Fruit fly (Drosophila melanogaster) whole organism, embryonic: Measurements from ENCODE around the gene Sk2.

Source experiments
- CG11398 ChIP-seq: fragments of 200-800 bp; sonication (Bioruptor generic); optimal IDR thresholded peaks from 2 replicates; lab custom pipeline; 2016; ENCODE audit warnings: missing biosample characterization, missing genetic modification characterization
- CG13894 ChIP-seq: fragments of 200-800 bp; sonication (Bioruptor generic); optimal IDR thresholded peaks from 3 replicates; lab custom pipeline; 2018; ENCODE audit warnings: missing biosample characterization, mild to moderate bottlenecking, missing genetic modification characterization, moderate library complexity
- CG14710 ChIP-seq: fragments of 200-800 bp; sonication (Bioruptor generic); optimal IDR thresholded peaks from 3 replicates; lab custom pipeline; 2019; ENCODE audit warnings: missing biosample characterization, mild to moderate bottlenecking, missing genetic modification characterization, moderate library complexity
- CG1647 ChIP-seq: fragments of 200-800 bp; sonication (Bioruptor generic); optimal IDR thresholded peaks from 3 replicates; lab custom pipeline; 2016; ENCODE audit warnings: missing biosample characterization, missing genetic modification characterization
- CG17829 ChIP-seq: fragments of 200-800 bp; optimal IDR thresholded peaks from 2 replicates; lab custom pipeline; 2019; ENCODE audit warnings: missing biosample characterization, mild to moderate bottlenecking, missing genetic modification characterization, moderate library complexity
- CG2116 ChIP-seq: fragments of 200-800 bp; sonication (Bioruptor generic); optimal IDR thresholded peaks from 3 replicates; lab custom pipeline; 2018; ENCODE audit warnings: missing biosample characterization, mild to moderate bottlenecking, missing genetic modification characterization
- CG30431 ChIP-seq: fragments of 200-800 bp; sonication (Bioruptor generic); optimal IDR thresholded peaks from 2 replicates; lab custom pipeline; 2017; ENCODE audit warnings: missing biosample characterization, missing genetic modification characterization
- CG31441 ChIP-seq: fragments of 200-800 bp; sonication (Bioruptor generic); IDR thresholded peaks from 2 replicates; pipeline ENCODE4 v1.3.6; 2022; ENCODE audit warnings: missing biosample characterization, missing genetic modification characterization
- CG3281 ChIP-seq: fragments of 200-800 bp; sonication (Bioruptor generic); optimal IDR thresholded peaks from 3 replicates; lab custom pipeline; 2017; ENCODE audit warnings: missing biosample characterization, mild to moderate bottlenecking, missing genetic modification characterization
- CG3726 ChIP-seq: fragments of 200-800 bp; sonication (Bioruptor generic); IDR thresholded peaks from 3 replicates; pipeline ENCODE4, ENCODE4 v1.3.6; 2022; ENCODE audit warnings: missing biosample characterization, missing genetic modification characterization
- CG4328 ChIP-seq: fragments of 200-800 bp; sonication (Bioruptor generic); optimal IDR thresholded peaks from 3 replicates; lab custom pipeline; 2017; ENCODE audit warnings: missing biosample characterization, missing genetic modification reagents, missing genetic modification characterization
- CG4730 ChIP-seq: fragments of 200-800 bp; sonication (Bioruptor generic); IDR thresholded peaks from 2 replicates; pipeline ENCODE4 v1.3.6; 2022; ENCODE audit warnings: missing biosample characterization, missing genetic modification characterization
- CG7357 ChIP-seq: fragments of 200-800 bp; sonication (Bioruptor generic); IDR thresholded peaks from 3 replicates; pipeline ENCODE4 v1.3.6; 2022; ENCODE audit warnings: missing biosample characterization, missing genetic modification characterization
- CG8089 ChIP-seq: fragments of 200-800 bp; sonication (Bioruptor generic); optimal IDR thresholded peaks from 3 replicates; lab custom pipeline; 2016; ENCODE audit warnings: missing biosample characterization, missing genetic modification characterization
- CG8281 ChIP-seq: fragments of 200-800 bp; sonication (Bioruptor generic); optimal IDR thresholded peaks from 2 replicates; lab custom pipeline; 2018; ENCODE audit warnings: missing biosample characterization, mild to moderate bottlenecking, missing genetic modification characterization, moderate library complexity
- CG8765 ChIP-seq: fragments of 200-800 bp; sonication (Bioruptor generic); IDR thresholded peaks from 2 replicates; pipeline ENCODE4 v1.3.6; 2022; ENCODE audit warnings: missing biosample characterization, missing genetic modification characterization
- CG9609 ChIP-seq: fragments of 200-800 bp; sonication (Bioruptor generic); optimal IDR thresholded peaks from 3 replicates; lab custom pipeline; 2016; ENCODE audit warnings: missing biosample characterization, missing genetic modification characterization
- Camta ChIP-seq: fragments of 200-800 bp; sonication (Bioruptor generic); optimal IDR thresholded peaks from 2 replicates; lab custom pipeline; 2016; ENCODE audit warnings: missing biosample characterization, missing genetic modification characterization
- D19A ChIP-seq: fragments of 200-800 bp; optimal IDR thresholded peaks from 3 replicates; lab custom pipeline; 2019; ENCODE audit warnings: missing biosample characterization, mild to moderate bottlenecking, missing genetic modification characterization, moderate library complexity
- D19B ChIP-seq: fragments of 200-800 bp; sonication (Bioruptor generic); optimal IDR thresholded peaks from 2 replicates; lab custom pipeline; 2017; ENCODE audit warnings: missing biosample characterization, mild to moderate bottlenecking, missing genetic modification characterization
- Dip3 ChIP-seq: fragments of 200-800 bp; sonication (Bioruptor generic); optimal IDR thresholded peaks from 3 replicates; lab custom pipeline; 2016; ENCODE audit warnings: missing biosample characterization, missing genetic modification characterization
- Dll ChIP-seq: fragments of 200-800 bp; sonication (Bioruptor generic); IDR thresholded peaks from 4 replicates; pipeline ENCODE4 v1.3.6; 2022; ENCODE audit warnings: missing biosample characterization, missing genetic modification characterization; ENCODE audit not compliant: partially characterized antibody
- Gsc ChIP-seq: fragments of 200-800 bp; sonication (Bioruptor generic); IDR thresholded peaks from 2 replicates; pipeline ENCODE4 v1.3.6; 2022; ENCODE audit warnings: missing biosample characterization, missing genetic modification characterization
- Lhr ChIP-seq: fragments of 200-800 bp; sonication (Bioruptor generic); optimal IDR thresholded peaks from 3 replicates; lab custom pipeline; 2017; ENCODE audit warnings: mild to moderate bottlenecking, missing biosample characterization, missing genetic modification reagents, missing genetic modification characterization
- Meics ChIP-seq: fragments of 200-800 bp; sonication (Bioruptor generic); optimal IDR thresholded peaks from 2 replicates; lab custom pipeline; 2017; ENCODE audit warnings: missing biosample characterization, mild to moderate bottlenecking, missing genetic modification characterization
- Myb ChIP-seq: fragments of 200-800 bp; sonication (Bioruptor generic); optimal IDR thresholded peaks from 2 replicates; lab custom pipeline; 2016; ENCODE audit warnings: missing biosample characterization, missing genetic modification characterization
- NC2β ChIP-seq: fragments of 200-800 bp; sonication (Bioruptor generic); optimal IDR thresholded peaks from 2 replicates; lab custom pipeline; 2016; ENCODE audit warnings: missing biosample characterization, missing genetic modification characterization
- Nf-YB ChIP-seq: fragments of 200-800 bp; sonication (Bioruptor generic); optimal IDR thresholded peaks from 3 replicates; lab custom pipeline; 2019; ENCODE audit warnings: missing biosample characterization, mild to moderate bottlenecking, missing genetic modification characterization, moderate library complexity
- Oaz ChIP-seq: fragments of 200-800 bp; sonication (Bioruptor generic); IDR thresholded peaks from 2 replicates; pipeline ENCODE4 v1.3.6; 2022; ENCODE audit warnings: missing biosample characterization, missing genetic modification characterization
- Oli ChIP-seq: fragments of 200-800 bp; sonication (Bioruptor generic); optimal IDR thresholded peaks from 2 replicates; lab custom pipeline; 2018; ENCODE audit warnings: missing biosample characterization, mild to moderate bottlenecking, missing genetic modification characterization, moderate library complexity
- Ravus ChIP-seq: fragments of 200-800 bp; sonication (Bioruptor generic); IDR thresholded peaks from 2 replicates; pipeline ENCODE4 v1.3.6; 2022; ENCODE audit warnings: missing biosample characterization, missing genetic modification characterization
- Sry-β ChIP-seq: fragments of 200-800 bp; sonication (Bioruptor generic); optimal IDR thresholded peaks from 2 replicates; lab custom pipeline; 2018; ENCODE audit warnings: missing biosample characterization, mild to moderate bottlenecking, missing genetic modification characterization, moderate library complexity
- ase ChIP-seq: fragments of 200-800 bp; sonication (Bioruptor generic); IDR thresholded peaks from 3 replicates; pipeline ENCODE4 v1.3.6; 2022; ENCODE audit warnings: missing biosample characterization, missing genetic modification characterization
- bsh ChIP-seq, 2 experiments: fragments of 200-800 bp; sonication (Bioruptor generic); optimal IDR thresholded peaks; 2 replicates each; lab custom pipeline; 2017 to 2018; ENCODE audit warnings: mild to moderate bottlenecking in 2 of 2, missing biosample characterization in 2 of 2, missing genetic modification characterization in 2 of 2, moderate library complexity in 1 of 2
- croc ChIP-seq: fragments of 200-800 bp; sonication (Bioruptor generic); conservative IDR thresholded peaks from 3 replicates; pipeline ENCODE4 v1.3.6; 2022; ENCODE audit warnings: missing biosample characterization, missing genetic modification characterization
- crp ChIP-seq, 2 experiments: fragments of 200-800 bp; sonication (Bioruptor generic); optimal IDR thresholded peaks; 2 replicates in 1 of 2; 3 replicates in 1 of 2; lab custom pipeline; 2017; ENCODE audit warnings: missing biosample characterization in 2 of 2, missing genetic modification characterization in 2 of 2, mild to moderate bottlenecking in 1 of 2, moderate library complexity in 1 of 2
- en ChIP-seq: fragments of 200-800 bp; sonication (Bioruptor generic); optimal IDR thresholded peaks from 2 replicates; lab custom pipeline; 2016; ENCODE audit warnings: missing biosample characterization, missing genetic modification characterization
- hth ChIP-seq: fragments of >200 bp; optimal IDR thresholded peaks from 2 replicates; lab custom pipeline; 2017; ENCODE audit warnings: inconsistent platforms
- jing ChIP-seq: fragments of 200-800 bp; sonication (Bioruptor generic); optimal IDR thresholded peaks from 2 replicates; lab custom pipeline; 2018; ENCODE audit warnings: missing biosample characterization, mild to moderate bottlenecking, missing genetic modification characterization
- lov ChIP-seq, 2 experiments: fragments of 200-800 bp in 1 of 2; fragments of >200 bp in 1 of 2; sonication (Bioruptor generic) in 1 of 2; IDR thresholded peaks in 1 of 2; optimal IDR thresholded peaks in 1 of 2; 2 replicates in 1 of 2; 3 replicates in 1 of 2; pipeline versions ENCODE4 v1.3.6 to Lab custom; 2017 to 2022; ENCODE audit warnings: missing biosample characterization in 1 of 2, missing genetic modification characterization in 1 of 2
- pros ChIP-seq: fragments of 200-800 bp; sonication (Bioruptor generic); optimal IDR thresholded peaks from 3 replicates; lab custom pipeline; 2019; ENCODE audit warnings: missing biosample characterization, mild to moderate bottlenecking, missing genetic modification characterization, moderate library complexity
- repo ChIP-seq: fragments of 200-800 bp; sonication (Bioruptor generic); optimal IDR thresholded peaks from 2 replicates; lab custom pipeline; 2016; ENCODE audit warnings: missing biosample characterization, missing genetic modification characterization
- sima ChIP-seq: fragments of 200-800 bp; sonication (Bioruptor generic); optimal IDR thresholded peaks from 2 replicates; lab custom pipeline; 2016; ENCODE audit warnings: missing biosample characterization, missing genetic modification characterization
- stc ChIP-seq: fragments of 200-800 bp; sonication (Bioruptor generic); IDR thresholded peaks from 2 replicates; pipeline ENCODE4 v1.3.6; 2022; ENCODE audit warnings: missing biosample characterization, missing genetic modification characterization
- tap ChIP-seq: fragments of 200-800 bp; optimal IDR thresholded peaks from 3 replicates; lab custom pipeline; 2019; ENCODE audit warnings: missing biosample characterization, mild to moderate bottlenecking, missing genetic modification characterization, moderate library complexity
- tna ChIP-seq: fragments of 200-800 bp; sonication (Bioruptor generic); IDR thresholded peaks from 2 replicates; pipeline ENCODE4 v1.3.6; 2022; ENCODE audit warnings: missing biosample characterization, missing genetic modification characterization; ENCODE audit not compliant: partially characterized antibody
- tup ChIP-seq: fragments of 200-800 bp; sonication (Bioruptor generic); optimal IDR thresholded peaks from 2 replicates; lab custom pipeline; 2016; ENCODE audit warnings: missing biosample characterization, mild to moderate bottlenecking, missing genetic modification characterization, moderate library complexity
- twi ChIP-seq: fragments of 200-800 bp; optimal IDR thresholded peaks from 2 replicates; lab custom pipeline; 2019; ENCODE audit warnings: missing biosample characterization, mild to moderate bottlenecking, missing genetic modification characterization, moderate library complexity
- zen ChIP-seq: fragments of 200-800 bp; sonication (Bioruptor generic); optimal IDR thresholded peaks from 3 replicates; lab custom pipeline; 2018; ENCODE audit warnings: missing biosample characterization, mild to moderate bottlenecking, missing genetic modification characterization, moderate library complexity

Sk2 gene

DNA sequence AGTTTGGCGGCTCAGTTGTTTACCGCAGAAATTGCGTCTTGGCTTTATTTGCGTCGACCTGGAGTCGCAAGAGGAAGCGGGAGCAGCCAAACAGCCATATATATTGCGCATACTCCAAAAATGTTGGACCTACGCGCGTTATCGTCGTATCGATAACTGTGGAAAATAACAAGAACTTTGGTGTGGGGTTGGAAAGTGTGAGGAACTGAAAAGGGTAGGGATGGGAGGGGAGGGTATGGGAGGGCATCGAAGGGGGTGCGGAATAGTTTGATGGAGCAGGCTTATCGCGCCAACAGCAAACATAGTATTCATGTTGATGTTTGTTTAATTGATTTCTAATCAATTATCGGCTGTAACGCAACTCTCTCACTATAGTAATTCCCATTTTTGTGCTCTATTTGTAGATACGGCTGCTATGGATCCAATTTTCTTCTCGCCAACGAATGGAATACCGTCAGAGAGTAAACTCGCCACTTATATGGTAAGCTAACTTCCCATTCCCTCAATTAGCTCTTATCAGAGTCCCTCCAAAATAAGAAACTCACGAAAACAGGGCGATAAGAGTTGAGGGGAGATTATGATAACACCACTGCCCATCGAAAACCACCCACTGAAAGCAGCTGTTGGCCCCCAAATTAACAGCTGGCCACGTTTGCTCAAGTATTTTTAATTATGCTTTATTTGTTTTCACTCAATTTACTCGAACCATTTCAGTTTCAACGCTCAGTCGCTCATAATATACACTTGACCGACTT, 36.6 kb downstream of the Sk2 start (continued):
- TF ChIP-seq Lhr (peak; percentile 39), croc (no peak), CG8281 (peak; percentile 29), D19A (tag; lab: Kevin White, UChicago) (peak; percentile 23), Camta (GFP tag; lab: Kevin White, UChicago) (peak; percentile 35), Ravus (GFP tag; lab: Robert Waterston, UW) (no peak), Sry-β (GFP tag; lab: Kevin White, UChicago) (no peak), pros (GFP tag; lab: Kevin White, UChicago) (peak; percentile 62), tap (tag; lab: Kevin White, UChicago) (no peak), twi (tag; lab: Kevin White, UChicago) (no peak), Meics (GFP tag; lab: Kevin White, UChicago) (peak; percentile 28), NC2β (GFP tag; lab: Kevin White, UChicago) (peak; percentile 36), repo (GFP tag; lab: Kevin White, UChicago) (peak; percentile 29), D19B (GFP tag; lab: Kevin White, UChicago) (no peak), CG13894 (tag; lab: Kevin White, UChicago) (peak; percentile 88), CG1647 (GFP tag; lab: Kevin White, UChicago) (no peak), en (GFP tag; lab: Kevin White, UChicago) (no peak), CG8765 (no peak), jing (GFP tag; lab: Kevin White, UChicago) (no peak), stc (no peak), lov (optimal IDR thresholded peaks at IDR 0.05; lab: Kevin White, UChicago) (no peak), lov (GFP tag; IDR thresholded peaks at IDR 0.05; lab: Robert Waterston, UW) (no peak), CG30431 (peak; percentile 25), bsh (GFP tag; optimal IDR thresholded peaks at IDR 0.05; lab: Kevin White, UChicago) (peak in 1 of 2 experiments; percentile 57), Dip3 (GFP tag; lab: Kevin White, UChicago) (no peak), CG7357 (no peak), CG8089 (GFP tag; lab: Kevin White, UChicago) (peak; percentile 74), crp (GFP tag; optimal IDR thresholded peaks at IDR 0.05; lab: Kevin White, UChicago) (peak in 1 of 2 experiments; percentile 59), CG11398 (GFP tag; lab: Kevin White, UChicago) (peak; percentile 33), ase (GFP tag; lab: Robert Waterston, UW) (no peak), CG4730 (GFP tag; lab: Robert Waterston, UW) (no peak), hth (no peak), Nf-YB (GFP tag; lab: Kevin White, UChicago) (no peak), Oli (tag; lab: Kevin White, UChicago) (no peak), tup (GFP tag; lab: Kevin White, UChicago) (peak; percentile 57), CG2116 (GFP tag; lab: Kevin White, UChicago) (peak; percentile 35), CG4328 (GFP tag; lab: Kevin White, UChicago) (peak; percentile 76), Gsc (GFP tag; lab: Robert Waterston, UW) (no peak), Myb (GFP tag; lab: Kevin White, UChicago) (peak; percentile 17), CG17829 (peak; percentile 5), CG31441 (GFP tag; lab: Robert Waterston, UW) (peak; percentile 44; the same call in 1 of the 2 replicates), CG3726 (0 out of 3 replicates have a peak, but pooled peaks have one; percentile 50), tna (GFP tag; lab: Robert Waterston, UW) (no peak), Oaz (GFP tag; lab: Robert Waterston, UW) (no peak), zen (tag; lab: Kevin White, UChicago) (no peak), CG9609 (GFP tag; lab: Kevin White, UChicago) (peak; percentile 31), CG14710 (tag; lab: Kevin White, UChicago) (peak; percentile 62), Dll (GFP tag; lab: Robert Waterston, UW) (0 out of 4 replicates have a peak, but pooled peaks have one; percentile 26), CG3281 (GFP tag; lab: Kevin White, UChicago) (peak; percentile 61), sima (GFP tag; lab: Kevin White, UChicago) (no peak)
